Worm (Caenorhabditis elegans) whole organism, young adult: ENCODE measurements around the gene col-91.

Experiments
- B0019.2 ChIP-seq: fragments of 200-800 bp; sonication (Bioruptor generic); conservative IDR thresholded peaks from 2 replicates; pipeline ENCODE4 v1.3.6; 2022; ENCODE audit warnings: missing genetic modification reagents, missing genetic modification characterization, missing compliant biosample characterization
- C06A6.2 ChIP-seq: fragments of 200-800 bp; sonication (Bioruptor generic); conservative IDR thresholded peaks from 2 replicates; pipeline ENCODE4 v1.3.6; 2022; ENCODE audit warnings: missing genetic modification characterization, missing compliant biosample characterization
- C17E4.6 ChIP-seq: fragments of 200-800 bp; sonication (Bioruptor generic); IDR thresholded peaks from 2 replicates; pipeline ENCODE4 v1.3.6; 2022; ENCODE audit warnings: missing genetic modification reagents, missing genetic modification characterization, missing compliant biosample characterization
- F10E7.11 ChIP-seq: sonication (generic microtip); optimal IDR thresholded peaks from 2 replicates; lab custom pipeline; 2017; ENCODE audit warnings: mild to moderate bottlenecking, missing genetic modification characterization, moderate library complexity, missing compliant biosample characterization
- F22D6.2 ChIP-seq: sonication (generic microtip); optimal IDR thresholded peaks from 2 replicates; lab custom pipeline; 2016; ENCODE audit warnings: mild to moderate bottlenecking, missing genetic modification characterization, missing compliant biosample characterization
- F55B11.4 ChIP-seq: sonication (generic microtip); optimal IDR thresholded peaks from 2 replicates; lab custom pipeline; 2016; ENCODE audit warnings: missing compliant biosample characterization, missing genetic modification characterization, borderline replicate concordance; ENCODE audit not compliant: insufficient read depth
- F57C9.4 ChIP-seq: sonication (generic microtip); optimal IDR thresholded peaks from 2 replicates; lab custom pipeline; 2017; ENCODE audit warnings: mild to moderate bottlenecking, missing genetic modification characterization, missing compliant biosample characterization
- T26A5.8 ChIP-seq: sonication (generic microtip); optimal IDR thresholded peaks from 2 replicates; lab custom pipeline; 2016; ENCODE audit warnings: missing genetic modification characterization, missing compliant biosample characterization
- Y53F4B.3 ChIP-seq: fragments of 200-800 bp; sonication (Bioruptor generic); IDR thresholded peaks from 2 replicates; pipeline ENCODE4 v1.3.6; 2022; ENCODE audit warnings: missing genetic modification reagents, missing genetic modification characterization, missing compliant biosample characterization
- Y79H2A.3 ChIP-seq: fragments of 200-800 bp; sonication (Bioruptor generic); conservative IDR thresholded peaks from 2 replicates; pipeline ENCODE4 v1.3.6; 2022; ENCODE audit warnings: missing genetic modification reagents, missing genetic modification characterization, missing compliant biosample characterization
- aptf-3 ChIP-seq: fragments of 200-800 bp; sonication (Bioruptor generic); IDR thresholded peaks from 2 replicates; pipeline ENCODE4 v1.3.6; 2022; ENCODE audit warnings: missing genetic modification characterization, missing compliant biosample characterization
- athp-1 ChIP-seq: sonication (generic microtip); optimal IDR thresholded peaks from 2 replicates; lab custom pipeline; 2017; ENCODE audit warnings: mild to moderate bottlenecking, missing genetic modification characterization, missing compliant biosample characterization
- attf-3 ChIP-seq: fragments of 200-800 bp; sonication (Bioruptor generic); conservative IDR thresholded peaks from 2 replicates; pipeline ENCODE4 v1.3.6; 2022; ENCODE audit warnings: missing genetic modification reagents, missing genetic modification characterization, missing compliant biosample characterization
- bed-2 ChIP-seq: fragments of 200-800 bp; sonication (Bioruptor generic); IDR thresholded peaks from 2 replicates; pipeline ENCODE4 v1.3.6; 2022; ENCODE audit warnings: missing genetic modification reagents, missing genetic modification characterization, missing compliant biosample characterization
- cebp-2 ChIP-seq: fragments of 200-800 bp; sonication (Bioruptor generic); IDR thresholded peaks from 2 replicates; pipeline ENCODE4 v1.3.6; 2022; ENCODE audit warnings: missing genetic modification characterization, missing compliant biosample characterization
- ceh-100 ChIP-seq: fragments of 200-800 bp; sonication (Bioruptor generic); IDR thresholded peaks from 2 replicates; pipeline ENCODE4 v1.3.6; 2022; ENCODE audit warnings: missing genetic modification reagents, missing genetic modification characterization, missing compliant biosample characterization
- ceh-91 ChIP-seq: fragments of 200-800 bp; sonication (Bioruptor generic); IDR thresholded peaks from 2 replicates; pipeline ENCODE4 v1.3.6; 2022; ENCODE audit warnings: missing genetic modification reagents, missing genetic modification characterization, missing compliant biosample characterization
- dpff-1 ChIP-seq: sonication (generic microtip); optimal IDR thresholded peaks from 2 replicates; lab custom pipeline; 2017; ENCODE audit warnings: mild to moderate bottlenecking, missing genetic modification characterization, missing compliant biosample characterization
- dpl-1 ChIP-seq: fragments of 150-350 bp; optimal IDR thresholded peaks from 2 replicates; lab custom pipeline; 2014; ENCODE audit warnings: missing biosample characterization, missing genetic modification reagents, missing genetic modification characterization
- egrh-3 ChIP-seq: fragments of 200-800 bp; sonication (Bioruptor generic); IDR thresholded peaks from 2 replicates; pipeline ENCODE4 v1.3.6; 2022; ENCODE audit warnings: missing genetic modification reagents, missing genetic modification characterization, missing compliant biosample characterization
- gei-17 ChIP-seq: fragments of 200-800 bp; sonication (Bioruptor generic); optimal IDR thresholded peaks from 2 replicates; lab custom pipeline; 2018; ENCODE audit warnings: mild to moderate bottlenecking, missing genetic modification characterization, missing compliant biosample characterization
- him-1 ChIP-seq: sonication (generic microtip); optimal IDR thresholded peaks from 2 replicates; lab custom pipeline; 2016; ENCODE audit warnings: missing genotype, missing genetic modification reagents, missing genetic modification characterization, missing compliant biosample characterization
- hrde-1 ChIP-seq: sonication (generic microtip); optimal IDR thresholded peaks from 2 replicates; lab custom pipeline; 2016; ENCODE audit warnings: missing genetic modification characterization, mild to moderate bottlenecking, missing compliant biosample characterization, moderate library complexity, missing genotype, missing genetic modification reagents, borderline replicate concordance
- hsf-1 ChIP-seq: fragments of 200-800 bp; sonication (Bioruptor generic); IDR thresholded peaks from 2 replicates; pipeline ENCODE4 v1.3.6; 2022; ENCODE audit warnings: missing genetic modification reagents, missing genetic modification characterization, missing compliant biosample characterization
- lag-1 ChIP-seq: fragments of 200-800 bp; sonication (Bioruptor generic); IDR thresholded peaks from 2 replicates; pipeline ENCODE4 v1.3.6; 2022; ENCODE audit warnings: missing genetic modification reagents, missing genetic modification characterization, missing compliant biosample characterization
- let-607 ChIP-seq, 2 experiments: fragments of 200-800 bp in 1 of 2; sonication (Bioruptor generic) in 1 of 2; sonication (generic microtip) in 1 of 2; optimal IDR thresholded peaks; 2 replicates each; lab custom pipeline; 2016 to 2018; ENCODE audit warnings: mild to moderate bottlenecking in 2 of 2, missing compliant biosample characterization in 2 of 2, missing genetic modification characterization in 2 of 2, moderate library complexity in 2 of 2, missing genotype in 1 of 2
- lin-26 ChIP-seq: fragments of 200-800 bp; sonication (Bioruptor generic); IDR thresholded peaks from 2 replicates; pipeline ENCODE4 v1.3.6; 2022; ENCODE audit warnings: missing genetic modification reagents, missing genetic modification characterization, missing compliant biosample characterization
- lin-54 ChIP-seq: fragments of 200-800 bp; sonication (Bioruptor generic); optimal IDR thresholded peaks from 2 replicates; lab custom pipeline; 2018; ENCODE audit warnings: mild to moderate bottlenecking, missing genetic modification characterization, missing compliant biosample characterization
- lsl-1 ChIP-seq: fragments of 200-800 bp; sonication (Bioruptor generic); optimal IDR thresholded peaks from 2 replicates; lab custom pipeline; 2018; ENCODE audit warnings: mild to moderate bottlenecking, missing genetic modification characterization, moderate library complexity, missing compliant biosample characterization
- lsy-27 ChIP-seq: sonication (generic microtip); optimal IDR thresholded peaks from 2 replicates; lab custom pipeline; 2017; ENCODE audit warnings: missing genetic modification characterization, mild to moderate bottlenecking, missing compliant biosample characterization, antibody characterized with exemption, missing genotype, borderline replicate concordance; ENCODE audit not compliant: insufficient read depth
- madf-10 ChIP-seq: sonication (generic microtip); optimal IDR thresholded peaks from 2 replicates; lab custom pipeline; 2016; ENCODE audit warnings: mild to moderate bottlenecking, missing genetic modification characterization, missing compliant biosample characterization
- madf-3 ChIP-seq: fragments of 200-800 bp; sonication (Bioruptor generic); IDR thresholded peaks from 2 replicates; pipeline ENCODE4 v1.3.6; 2022; ENCODE audit warnings: missing genetic modification reagents, missing genetic modification characterization, missing compliant biosample characterization
- madf-8 ChIP-seq: fragments of 200-800 bp; sonication (Bioruptor generic); conservative IDR thresholded peaks from 2 replicates; pipeline ENCODE4 v1.3.6; 2022; ENCODE audit warnings: missing genetic modification reagents, missing genetic modification characterization, missing compliant biosample characterization
- nhr-27 ChIP-seq: fragments of 200-800 bp; sonication (Bioruptor generic); optimal IDR thresholded peaks from 2 replicates; lab custom pipeline; 2018; ENCODE audit warnings: mild to moderate bottlenecking, missing genetic modification characterization, moderate library complexity, missing compliant biosample characterization
- nhr-80 ChIP-seq: sonication (generic microtip); optimal IDR thresholded peaks from 2 replicates; lab custom pipeline; 2016; ENCODE audit warnings: missing genetic modification characterization, missing compliant biosample characterization
- pbrm-1 ChIP-seq: fragments of 200-800 bp; sonication (Bioruptor generic); IDR thresholded peaks from 2 replicates; pipeline ENCODE4 v1.3.6; 2022; ENCODE audit warnings: missing genetic modification reagents, missing genetic modification characterization, missing compliant biosample characterization
- rec-8 ChIP-seq, 2 experiments: sonication (generic microtip); optimal IDR thresholded peaks; 2 replicates each; lab custom pipeline; 2016; ENCODE audit warnings: mild to moderate bottlenecking in 2 of 2, missing genetic modification characterization in 2 of 2, missing genetic modification reagents in 2 of 2, missing genotype in 2 of 2, missing biosample characterization in 1 of 2, missing compliant biosample characterization in 1 of 2, moderate library complexity in 1 of 2
- snpc-1.1 ChIP-seq: sonication (generic microtip); optimal IDR thresholded peaks from 2 replicates; lab custom pipeline; 2017; ENCODE audit warnings: missing genetic modification characterization, mild to moderate bottlenecking, missing compliant biosample characterization, antibody characterized with exemption, moderate library complexity, missing genotype, missing genetic modification reagents; ENCODE audit not compliant: insufficient read depth
- snpc-1.3 ChIP-seq: sonication (generic microtip); optimal IDR thresholded peaks from 2 replicates; lab custom pipeline; 2017; ENCODE audit warnings: missing genetic modification characterization, mild to moderate bottlenecking, missing compliant biosample characterization, antibody characterized with exemption, moderate library complexity, missing genotype, missing genetic modification reagents; ENCODE audit not compliant: insufficient read depth
- snpc-3.4 ChIP-seq: sonication (generic microtip); optimal IDR thresholded peaks from 2 replicates; lab custom pipeline; 2017; ENCODE audit warnings: missing genetic modification characterization, mild to moderate bottlenecking, missing compliant biosample characterization, antibody characterized with exemption, moderate library complexity, missing genotype, missing genetic modification reagents
- sptf-2 ChIP-seq: fragments of 200-800 bp; sonication (Bioruptor generic); optimal IDR thresholded peaks from 2 replicates; lab custom pipeline; 2018; ENCODE audit warnings: mild to moderate bottlenecking, missing genetic modification characterization, missing compliant biosample characterization
- tlf-1 ChIP-seq: fragments of 200-800 bp; sonication (Bioruptor generic); optimal IDR thresholded peaks from 2 replicates; lab custom pipeline; 2018; ENCODE audit warnings: mild to moderate bottlenecking, missing genetic modification characterization, missing compliant biosample characterization
- unc-130 ChIP-seq: sonication (generic microtip); optimal IDR thresholded peaks from 2 replicates; lab custom pipeline; 2016; ENCODE audit warnings: missing genetic modification reagents, missing genetic modification characterization, missing compliant biosample characterization
- unc-62 ChIP-seq: fragments of 150-350 bp; optimal IDR thresholded peaks from 2 replicates; lab custom pipeline; 2014; ENCODE audit warnings: missing biosample characterization, missing genetic modification reagents, missing genetic modification characterization
- zfh-2 ChIP-seq: fragments of 200-800 bp; sonication (Bioruptor generic); conservative IDR thresholded peaks from 2 replicates; pipeline ENCODE4 v1.3.6; 2022; ENCODE audit warnings: missing genetic modification reagents, missing genetic modification characterization, missing compliant biosample characterization
- ztf-26 ChIP-seq: sonication (generic microtip); optimal IDR thresholded peaks from 2 replicates; lab custom pipeline; 2017; ENCODE audit warnings: missing genetic modification characterization, missing compliant biosample characterization
- ztf-28 ChIP-seq: fragments of 200-800 bp; sonication (Bioruptor generic); IDR thresholded peaks from 2 replicates; pipeline ENCODE4 v1.3.6; 2022; ENCODE audit warnings: missing genetic modification reagents, missing genetic modification characterization, missing compliant biosample characterization
- ztf-6 ChIP-seq: fragments of 200-800 bp; sonication (Bioruptor generic); IDR thresholded peaks from 2 replicates; pipeline ENCODE4 v1.3.6; 2022; ENCODE audit warnings: missing genetic modification reagents, missing genetic modification characterization, missing compliant biosample characterization

The col-91 gene

ce11 chrIII:8307356-8307755 lies 43.9 kb upstream of the col-91 start, which contains the start of the genes F10E9.7 and F10E9.5 (continued):
- TF ChIP-seq cebp-2 (GFP tag; lab: Robert Waterston, UW): no peak
- TF ChIP-seq let-607 (tag; optimal IDR thresholded peaks at IDR 0.05; lab: Kevin White, UChicago): peak in 1 of 2 experiments; percentile 82
- no peak for TF ChIP-seq sptf-2
- TF ChIP-seq F10E7.11 (tag; lab: Kevin White, UChicago): peak; percentile 76
- TF ChIP-seq F22D6.2 (tag; lab: Kevin White, UChicago): peak; percentile 13
- TF ChIP-seq ztf-28 (GFP tag; lab: Robert Waterston, UW): peak; percentile 89
- no peak for TF ChIP-seq lin-26 (GFP tag; lab: Robert Waterston, UW)
- TF ChIP-seq zfh-2: no peak
- peak; percentile 70 for TF ChIP-seq ceh-91 (GFP tag; lab: Robert Waterston, UW)
- peak; percentile 37 for TF ChIP-seq athp-1 (tag; lab: Kevin White, UChicago)
- TF ChIP-seq lsl-1 (GFP tag; lab: Kevin White, UChicago): peak; percentile 58
- peak; percentile 98 for TF ChIP-seq attf-3 (GFP tag; lab: Robert Waterston, UW)
- TF ChIP-seq gei-17 (GFP tag; lab: Kevin White, UChicago): no peak
- TF ChIP-seq unc-62 (GFP tag; lab: Kevin White, UChicago): no peak
- TF ChIP-seq F55B11.4 (tag; lab: Kevin White, UChicago): no peak
- peak; percentile 69 for TF ChIP-seq ceh-100 (GFP tag; lab: Robert Waterston, UW)
- peak; percentile 66 for TF ChIP-seq snpc-3.4 (tag; lab: Kevin White, UChicago)
- peak; percentile 85 for TF ChIP-seq lin-54
- TF ChIP-seq C06A6.2 (GFP tag; lab: Robert Waterston, UW): no peak
- TF ChIP-seq lag-1 (GFP tag; lab: Robert Waterston, UW): no peak
- TF ChIP-seq tlf-1 (GFP tag; lab: Kevin White, UChicago): peak; percentile 46
- TF ChIP-seq aptf-3 (GFP tag; lab: Robert Waterston, UW): no peak
- peak; percentile 62; the same call in 1 of the 2 replicates for TF ChIP-seq bed-2 (GFP tag; lab: Robert Waterston, UW)
- no peak for TF ChIP-seq nhr-27
- TF ChIP-seq C17E4.6 (GFP tag; lab: Robert Waterston, UW): no peak
- TF ChIP-seq unc-130: peak; percentile 94
- TF ChIP-seq hrde-1: peak; percentile 82
- TF ChIP-seq snpc-1.1: peak; percentile 46
- peak; percentile 8 for TF ChIP-seq F57C9.4 (tag; lab: Kevin White, UChicago)
- TF ChIP-seq lsy-27 (tag; lab: Kevin White, UChicago): no peak
- no peak for TF ChIP-seq pbrm-1 (GFP tag; lab: Robert Waterston, UW)
- peak; percentile 73 for TF ChIP-seq B0019.2 (GFP tag; lab: Robert Waterston, UW)
- peak; percentile 17 for TF ChIP-seq nhr-80 (tag; lab: Kevin White, UChicago)
- TF ChIP-seq dpff-1: no peak
- TF ChIP-seq hsf-1 (GFP tag; lab: Robert Waterston, UW): 0 out of 2 replicates have a peak, but pooled peaks have one; percentile 48
- peak; percentile 78; the same call in 1 of the 2 replicates for TF ChIP-seq madf-3
- TF ChIP-seq ztf-26: no peak
- peak; percentile 38 for TF ChIP-seq him-1 (tag; lab: Kevin White, UChicago)
- TF ChIP-seq ztf-6 (GFP tag; lab: Robert Waterston, UW): peak; percentile 59; the same call in 1 of the 2 replicates
- TF ChIP-seq egrh-3 (GFP tag; lab: Robert Waterston, UW): no peak
- no peak for TF ChIP-seq T26A5.8
- TF ChIP-seq Y53F4B.3 (GFP tag; lab: Robert Waterston, UW): no peak
- TF ChIP-seq Y79H2A.3: no peak
- TF ChIP-seq dpl-1: peak; percentile 65
- peak; percentile 14 to 92 for TF ChIP-seq rec-8 (tag; optimal IDR thresholded peaks at IDR 0.05; lab: Kevin White, UChicago)
- peak; percentile 83 for TF ChIP-seq madf-10 (tag; lab: Kevin White, UChicago)
- peak; percentile 52 for TF ChIP-seq madf-8 (GFP tag; lab: Robert Waterston, UW)
- TF ChIP-seq snpc-1.3 (tag; lab: Kevin White, UChicago): peak; percentile 62
